Worm (Caenorhabditis elegans): ENCODE results near the gene T16G1.18.

The T16G1.18 gene

ce11 chrV:12949607-12950006, 1.5 kb upstream of the T16G1.18 start, which contains the start of gene T16G1.13:
Gene T16G1.13 (plus strand): TSS chrV:12949907.
- TF ChIP-seq unc-39 (tag; optimal IDR thresholded peaks at IDR 0.05) (no peak), egl-27 (tag; optimal IDR thresholded peaks at IDR 0.05) (no peak), unc-55 (GFP tag; optimal IDR thresholded peaks at IDR 0.05) (no peak), mab-5 (tag; optimal IDR thresholded peaks at IDR 0.05) (no peak), ceh-16 (tag; optimal IDR thresholded peaks at IDR 0.05) (no peak)

- TF ChIP-seq ceh-82 (tag; optimal IDR thresholded peaks at IDR 0.05) (no peak), ztf-4 (tag; optimal IDR thresholded peaks at IDR 0.05) (no peak), sma-3 (GFP tag; optimal IDR thresholded peaks at IDR 0.05) (no peak), sem-4 (tag; optimal IDR thresholded peaks at IDR 0.05) (no peak), aly-2 (tag; optimal IDR thresholded peaks at IDR 0.05) (no peak), snpc-4 (tag; optimal IDR thresholded peaks at IDR 0.05) (no peak), blmp-1 (tag; optimal IDR thresholded peaks at IDR 0.05; ENCODE audit: insufficient read depth) (no peak), mdl-1 (tag; optimal IDR thresholded peaks at IDR 0.05) (no peak), lsy-2 (tag; optimal IDR thresholded peaks at IDR 0.05) (peak in 1 of 2 experiments; percentile 43), ceh-16 (tag; optimal IDR thresholded peaks at IDR 0.05) (no peak), nhr-12 (tag; optimal IDR thresholded peaks at IDR 0.05) (no peak), ztf-11 (tag; optimal IDR thresholded peaks at IDR 0.05) (no peak), fos-1 (tag; optimal IDR thresholded peaks at IDR 0.05) (no peak), unc-62 (GFP tag; optimal IDR thresholded peaks at IDR 0.05) (no peak), peb-1 (tag; optimal IDR thresholded peaks at IDR 0.05) (no peak), crh-2 (tag; optimal IDR thresholded peaks at IDR 0.05) (peak; percentile 71), elt-3 (tag; optimal IDR thresholded peaks at IDR 0.05) (no peak), lin-39 (tag; optimal IDR thresholded peaks at IDR 0.05) (no peak), nhr-10 (tag; optimal IDR thresholded peaks at IDR 0.05) (no peak), mab-5 (tag; optimal IDR thresholded peaks at IDR 0.05) (no peak), mbf-1 (tag; optimal IDR thresholded peaks at IDR 0.05) (no peak), F13H6.1 (tag; optimal IDR thresholded peaks at IDR 0.05) (no peak), zag-1 (tag; optimal IDR thresholded peaks at IDR 0.05) (no peak), elt-1 (tag; optimal IDR thresholded peaks at IDR 0.05) (no peak), R02D3.7 (tag; optimal IDR thresholded peaks at IDR 0.05) (no peak), skn-1 (tag; optimal IDR thresholded peaks at IDR 0.05) (no peak), ZK546.5 (tag; optimal IDR thresholded peaks at IDR 0.05) (no peak), unc-55 (GFP tag; optimal IDR thresholded peaks at IDR 0.05) (peak; percentile 49), nhr-237 (tag; optimal IDR thresholded peaks at IDR 0.05) (no peak), nhr-23 (tag; optimal IDR thresholded peaks at IDR 0.05) (no peak), gmeb-1 (tag; optimal IDR thresholded peaks at IDR 0.05) (peak; percentile 23), nhr-129 (tag; optimal IDR thresholded peaks at IDR 0.05) (peak; percentile 40), ama-1 (optimal IDR thresholded peaks at IDR 0.05) (no peak), lin-11 (tag; optimal IDR thresholded peaks at IDR 0.05) (no peak), ztf-1 (GFP tag; conservative IDR thresholded peaks at IDR 0.05) (no peak), unc-39 (tag; optimal IDR thresholded peaks at IDR 0.05) (no peak), nhr-11 (tag; optimal IDR thresholded peaks at IDR 0.05) (no peak), C34F6.9 (tag; optimal IDR thresholded peaks at IDR 0.05) (peak; percentile 4), sma-9 (GFP tag; optimal IDR thresholded peaks at IDR 0.05) (no peak), sma-9 (tag; optimal IDR thresholded peaks at IDR 0.05) (no peak), Y55F3AM.14 (GFP tag; optimal IDR thresholded peaks at IDR 0.05) (no peak), nhr-21 (tag; optimal IDR thresholded peaks at IDR 0.05) (no peak), lin-13 (GFP tag; optimal IDR thresholded peaks at IDR 0.05) (no peak), nhr-77 (tag; optimal IDR thresholded peaks at IDR 0.05) (no peak), alr-1 (tag; optimal IDR thresholded peaks at IDR 0.05) (no peak), egl-27 (tag; optimal IDR thresholded peaks at IDR 0.05) (no peak), nhr-6 (tag; optimal IDR thresholded peaks at IDR 0.05) (no peak), nhr-25 (tag; optimal IDR thresholded peaks at IDR 0.05) (no peak), dmd-4 (tag; optimal IDR thresholded peaks at IDR 0.05) (no peak)
These were observed 1.2 kb downstream of the T16G1.18 start, which contains the start of gene pqn-68 for ce11 chrV:12952287-12952686. Gene pqn-68 (plus strand): TSS chrV:12952636.

All from whole organism, L2 larva.